Fruit fly (Drosophila melanogaster) whole organism, adult: ENCODE results near the gene CG1575.

Experiments
- CG11617 ChIP-seq: fragments of 200-800 bp; sonication (Bioruptor generic); optimal IDR thresholded peaks from 2 replicates; lab custom pipeline; 2017; ENCODE audit warnings: mild to moderate bottlenecking, missing biosample characterization, missing genetic modification reagents, missing genetic modification characterization
- CG12768 ChIP-seq: fragments of 200-800 bp; sonication (Bioruptor generic); optimal IDR thresholded peaks from 2 replicates; lab custom pipeline; 2017; ENCODE audit warnings: missing biosample characterization, missing genetic modification characterization, mild to moderate bottlenecking, moderate library complexity, missing genetic modification reagents
- CG14711 ChIP-seq: fragments of 200-800 bp; sonication (Bioruptor generic); optimal IDR thresholded peaks from 2 replicates; lab custom pipeline; 2018; ENCODE audit warnings: missing biosample characterization, mild to moderate bottlenecking, missing genetic modification characterization, moderate library complexity
- CG1620 ChIP-seq: fragments of 200-800 bp; sonication (Bioruptor generic); optimal IDR thresholded peaks from 2 replicates; lab custom pipeline; 2016; ENCODE audit warnings: missing biosample characterization, missing genetic modification characterization
- CG33017 ChIP-seq: fragments of 200-800 bp; sonication (Bioruptor generic); optimal IDR thresholded peaks from 2 replicates; lab custom pipeline; 2018; ENCODE audit warnings: missing biosample characterization, mild to moderate bottlenecking, missing genetic modification characterization, moderate library complexity
- CG5204 ChIP-seq: fragments of 200-800 bp; sonication (Bioruptor generic); optimal IDR thresholded peaks from 2 replicates; lab custom pipeline; 2016; ENCODE audit warnings: missing biosample characterization, missing genetic modification characterization
- CG7045 ChIP-seq: fragments of 200-800 bp; sonication (Bioruptor generic); optimal IDR thresholded peaks from 2 replicates; lab custom pipeline; 2017; ENCODE audit warnings: missing biosample characterization, mild to moderate bottlenecking, missing genetic modification characterization
- CG7101 ChIP-seq: fragments of 200-800 bp; sonication (Bioruptor generic); optimal IDR thresholded peaks from 2 replicates; lab custom pipeline; 2018; ENCODE audit warnings: missing biosample characterization, mild to moderate bottlenecking, missing genetic modification characterization, moderate library complexity
- Clk ChIP-seq: fragments of 200-800 bp; sonication (Bioruptor generic); optimal IDR thresholded peaks from 2 replicates; lab custom pipeline; 2017; ENCODE audit warnings: missing biosample characterization, missing genetic modification characterization
- Crg-1 ChIP-seq: fragments of 200-800 bp; sonication (Bioruptor generic); optimal IDR thresholded peaks from 2 replicates; lab custom pipeline; 2016; ENCODE audit warnings: missing biosample characterization, missing genetic modification characterization
- Hr96 ChIP-seq: fragments of 200-800 bp; sonication (Bioruptor generic); optimal IDR thresholded peaks from 2 replicates; lab custom pipeline; 2016; ENCODE audit warnings: missing biosample characterization, missing genetic modification characterization
- Mnt ChIP-seq: fragments of 200-800 bp; sonication (Bioruptor generic); optimal IDR thresholded peaks from 2 replicates; lab custom pipeline; 2016; ENCODE audit warnings: missing biosample characterization, mild to moderate bottlenecking, missing genetic modification characterization
- bab1 ChIP-seq: fragments of 200-800 bp; sonication (Bioruptor generic); optimal IDR thresholded peaks from 3 replicates; lab custom pipeline; 2019; ENCODE audit warnings: missing biosample characterization, mild to moderate bottlenecking, missing genetic modification characterization, moderate library complexity
- cic ChIP-seq: fragments of 200-800 bp; sonication (Bioruptor generic); optimal IDR thresholded peaks from 2 replicates; lab custom pipeline; 2017; ENCODE audit warnings: missing biosample characterization, mild to moderate bottlenecking, missing genetic modification characterization, moderate library complexity
- cnc ChIP-seq, 2 experiments: fragments of >200 bp; optimal IDR thresholded peaks; 2 replicates each; lab custom pipeline; 2017
- kay ChIP-seq: fragments of 200-800 bp; sonication (Bioruptor generic); peaks from one replicate; lab custom pipeline; 2016; ENCODE audit warnings: missing biosample characterization, missing genetic modification characterization, borderline replicate concordance
- ovo ChIP-seq: fragments of 200-800 bp; sonication (Bioruptor generic); optimal IDR thresholded peaks from 2 replicates; lab custom pipeline; 2016; ENCODE audit warnings: missing biosample characterization, missing genetic modification characterization
- pad ChIP-seq: fragments of 200-800 bp; sonication (Bioruptor generic); optimal IDR thresholded peaks from 3 replicates; lab custom pipeline; 2017; ENCODE audit warnings: missing biosample characterization, missing genetic modification characterization, mild to moderate bottlenecking, moderate library complexity, missing genetic modification reagents
- tj ChIP-seq: fragments of 200-800 bp; sonication (Bioruptor generic); optimal IDR thresholded peaks from 3 replicates; lab custom pipeline; 2017; ENCODE audit warnings: missing biosample characterization, mild to moderate bottlenecking, missing genetic modification characterization, moderate library complexity
- toe ChIP-seq: fragments of 200-800 bp; sonication (Bioruptor generic); optimal IDR thresholded peaks from 2 replicates; lab custom pipeline; 2016; ENCODE audit warnings: missing biosample characterization, missing genetic modification characterization

Gene CG1575

dm6 chrX:8092075-8092682 lies 24.6 kb upstream of the CG1575 start:
- TF ChIP-seq Clk (peak; percentile 88), CG5204 (GFP tag; lab: Kevin White, UChicago) (peak; percentile 91), CG33017 (tag; lab: Kevin White, UChicago) (peak; percentile 94), CG1620 (GFP tag; lab: Kevin White, UChicago) (peak; percentile 95), Hr96 (peak; percentile 95), CG7101 (tag; lab: Kevin White, UChicago) (peak; percentile 97), kay (GFP tag; lab: Kevin White, UChicago) (no peak), Mnt (GFP tag; lab: Kevin White, UChicago) (peak; percentile 88), Crg-1 (GFP tag; lab: Kevin White, UChicago) (peak; percentile 95), cnc (optimal IDR thresholded peaks at IDR 0.05; lab: Kevin White, UChicago) (no peak), ovo (GFP tag; lab: Kevin White, UChicago) (peak; percentile 95), CG14711 (tag; lab: Kevin White, UChicago) (peak; percentile 91), CG11617 (GFP tag; lab: Kevin White, UChicago) (peak; percentile 98), CG7045 (GFP tag; lab: Kevin White, UChicago) (peak; percentile 95), toe (GFP tag; lab: Kevin White, UChicago) (peak; percentile 90), cic (peak; percentile 76), CG12768 (GFP tag; lab: Kevin White, UChicago) (peak; percentile 97), tj (peak; percentile 92), bab1 (GFP tag; lab: Kevin White, UChicago) (peak; percentile 98), pad (peak; percentile 84)

- TF ChIP-seq CG5204 (GFP tag; lab: Kevin White, UChicago): no peak
- TF ChIP-seq CG12768 (GFP tag; lab: Kevin White, UChicago): no peak
- no peak for TF ChIP-seq kay (GFP tag; lab: Kevin White, UChicago)
- TF ChIP-seq CG1620 (GFP tag; lab: Kevin White, UChicago): no peak
- TF ChIP-seq ovo (GFP tag; lab: Kevin White, UChicago): peak; percentile 98
- TF ChIP-seq Crg-1 (GFP tag; lab: Kevin White, UChicago): no peak
- TF ChIP-seq pad: peak; percentile 98
- TF ChIP-seq CG33017 (tag; lab: Kevin White, UChicago): no peak
- TF ChIP-seq CG14711 (tag; lab: Kevin White, UChicago): no peak
- TF ChIP-seq Mnt (GFP tag; lab: Kevin White, UChicago): peak; percentile 65
- TF ChIP-seq Hr96: no peak
- TF ChIP-seq tj: peak; percentile 80
- TF ChIP-seq CG7101 (tag; lab: Kevin White, UChicago): no peak
Measured at dm6 chrX:8092893-8093721, 23.7 kb upstream of the CG1575 start.

dm6 chrX:8093722-8094177 lies 23.1 kb upstream of the CG1575 start, which contains the start of gene UbcE2H:
Gene UbcE2H (minus strand): TSS chrX:8094064.
- no peak for TF ChIP-seq CG11617 (GFP tag; lab: Kevin White, UChicago)
- TF ChIP-seq CG14711 (tag; lab: Kevin White, UChicago): peak; percentile 10
- TF ChIP-seq bab1 (GFP tag; lab: Kevin White, UChicago): peak; percentile 60

- no peak for TF ChIP-seq cic
- peak; percentile 6 for TF ChIP-seq CG5204 (GFP tag; lab: Kevin White, UChicago)
- peak; percentile 60 for TF ChIP-seq Clk
- peak; percentile 68 for TF ChIP-seq Mnt (GFP tag; lab: Kevin White, UChicago)
- peak; percentile 12 for TF ChIP-seq bab1 (GFP tag; lab: Kevin White, UChicago)
- TF ChIP-seq CG14711 (tag; lab: Kevin White, UChicago): peak; percentile 69
- TF ChIP-seq CG33017 (tag; lab: Kevin White, UChicago): peak; percentile 64
- peak; percentile 76 for TF ChIP-seq CG7101 (tag; lab: Kevin White, UChicago)
- no peak for TF ChIP-seq cnc (optimal IDR thresholded peaks at IDR 0.05; lab: Kevin White, UChicago)
- TF ChIP-seq Hr96: no peak
- TF ChIP-seq pad: peak; percentile 34
- TF ChIP-seq ovo (GFP tag; lab: Kevin White, UChicago): peak; percentile 10
- no peak for TF ChIP-seq Crg-1 (GFP tag; lab: Kevin White, UChicago)
- peak; percentile 41 for TF ChIP-seq tj
- TF ChIP-seq toe (GFP tag; lab: Kevin White, UChicago): no peak
- TF ChIP-seq CG12768 (GFP tag; lab: Kevin White, UChicago): peak; percentile 52
- TF ChIP-seq CG7045 (GFP tag; lab: Kevin White, UChicago): peak; percentile 65
- peak; percentile 66 for TF ChIP-seq CG11617 (GFP tag; lab: Kevin White, UChicago)
- no peak for TF ChIP-seq kay (GFP tag; lab: Kevin White, UChicago)
- peak; percentile 16 for TF ChIP-seq CG1620 (GFP tag; lab: Kevin White, UChicago)
Measured at dm6 chrX:8100026-8100825, 16.6 kb upstream of the CG1575 start.

dm6 chrX:8100826-8101079 lies 16.1 kb upstream of the CG1575 start:
- TF ChIP-seq CG7045 (GFP tag; lab: Kevin White, UChicago): no peak
- no peak for TF ChIP-seq CG5204 (GFP tag; lab: Kevin White, UChicago)
- TF ChIP-seq Hr96: no peak
- no peak for TF ChIP-seq Crg-1 (GFP tag; lab: Kevin White, UChicago)
- TF ChIP-seq CG12768 (GFP tag; lab: Kevin White, UChicago): no peak
- no peak for TF ChIP-seq Mnt (GFP tag; lab: Kevin White, UChicago)
- no peak for TF ChIP-seq CG1620 (GFP tag; lab: Kevin White, UChicago)
- TF ChIP-seq toe (GFP tag; lab: Kevin White, UChicago): no peak
- no peak for TF ChIP-seq bab1 (GFP tag; lab: Kevin White, UChicago)
